Worm (Caenorhabditis elegans) whole organism, L2 larva: Measurements from ENCODE around the gene F38A1.6.

Source experiments
- F13H6.1 ChIP-seq: sonication (generic microtip); optimal IDR thresholded peaks from 2 replicates; lab custom pipeline; 2016; ENCODE audit warnings: missing genetic modification characterization, missing compliant biosample characterization
- R02D3.7 ChIP-seq: fragments of 150-350 bp; optimal IDR thresholded peaks from 2 replicates; lab custom pipeline; 2014; ENCODE audit warnings: missing biosample characterization, missing genetic modification characterization
- alr-1 ChIP-seq: fragments of 150-350 bp; optimal IDR thresholded peaks from 2 replicates; lab custom pipeline; 2014; ENCODE audit warnings: missing biosample characterization, missing genetic modification characterization
- ceh-16 ChIP-seq: fragments of 150-350 bp; optimal IDR thresholded peaks from 2 replicates; lab custom pipeline; 2014; ENCODE audit warnings: missing biosample characterization, missing genetic modification characterization
- lin-39 ChIP-seq: fragments of 150-350 bp; optimal IDR thresholded peaks from 2 replicates; lab custom pipeline; 2014; ENCODE audit warnings: missing biosample characterization, missing genetic modification reagents, missing genetic modification characterization
- mdl-1 ChIP-seq, 2 experiments: fragments of 150-350 bp in 1 of 2; sonication (generic microtip) in 1 of 2; optimal IDR thresholded peaks; 2 replicates each; lab custom pipeline; 2017; ENCODE audit warnings: missing biosample characterization in 2 of 2, missing genetic modification characterization in 2 of 2
- nhr-237 ChIP-seq: fragments of 150-350 bp; optimal IDR thresholded peaks from 2 replicates; lab custom pipeline; 2014; ENCODE audit warnings: missing biosample characterization, missing genetic modification characterization
- nhr-77 ChIP-seq: fragments of 150-350 bp; optimal IDR thresholded peaks from 2 replicates; lab custom pipeline; 2014; ENCODE audit warnings: missing biosample characterization, missing genetic modification characterization
- sma-9 ChIP-seq, 2 experiments: fragments of 150-350 bp in 1 of 2; sonication (generic microtip) in 1 of 2; optimal IDR thresholded peaks; 2 replicates each; lab custom pipeline; 2014 to 2016; ENCODE audit warnings: missing genetic modification characterization in 2 of 2, mild to moderate bottlenecking in 1 of 2, missing biosample characterization in 1 of 2, missing compliant biosample characterization in 1 of 2, missing genetic modification reagents in 1 of 2, moderate library complexity in 1 of 2
- unc-39 ChIP-seq: fragments of 150-350 bp; optimal IDR thresholded peaks from 2 replicates; lab custom pipeline; 2014; ENCODE audit warnings: missing biosample characterization, missing genetic modification characterization
- unc-62 ChIP-seq: fragments of 150-350 bp; optimal IDR thresholded peaks from 2 replicates; lab custom pipeline; 2014; ENCODE audit warnings: missing biosample characterization, missing genetic modification reagents, missing genetic modification characterization
- zag-1 ChIP-seq: fragments of 150-350 bp; optimal IDR thresholded peaks from 2 replicates; lab custom pipeline; 2014; ENCODE audit warnings: missing biosample characterization, missing genetic modification characterization
- ztf-4 ChIP-seq: fragments of 150-350 bp; optimal IDR thresholded peaks from 2 replicates; lab custom pipeline; 2014; ENCODE audit warnings: missing biosample characterization, missing genetic modification characterization

DNA sequence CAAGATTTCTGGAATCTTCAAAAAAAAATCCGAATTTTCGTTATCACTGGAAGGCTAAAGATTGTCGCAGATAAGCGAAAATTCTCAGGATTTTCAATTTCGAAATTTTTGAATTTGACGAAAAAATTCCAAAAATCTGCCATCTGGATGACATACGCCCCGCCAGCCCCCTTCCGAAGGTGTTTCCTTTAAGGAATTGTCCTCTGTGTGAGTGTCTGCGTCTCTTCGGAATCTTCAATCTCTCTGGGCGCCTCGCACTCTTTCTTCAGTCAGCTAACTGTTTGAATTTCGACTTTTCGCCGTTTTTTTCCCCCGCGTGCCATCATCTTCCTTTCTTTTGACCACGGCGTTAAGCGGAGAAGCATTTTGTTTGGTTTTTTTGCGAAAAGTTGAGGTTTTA is 34.9 kb downstream of the F38A1.6 start:
- TF ChIP-seq ztf-4 (tag; lab: Kevin White, UChicago) = no peak
- TF ChIP-seq alr-1 = no peak
- no peak for TF ChIP-seq nhr-237
- TF ChIP-seq nhr-77 (tag; lab: Kevin White, UChicago) = no peak
- no peak for TF ChIP-seq unc-39 (tag; lab: Kevin White, UChicago)
- TF ChIP-seq ceh-16 (tag; lab: Kevin White, UChicago) = no peak
- no peak for TF ChIP-seq F13H6.1 (tag; lab: Kevin White, UChicago)
- no peak for TF ChIP-seq R02D3.7 (tag; lab: Kevin White, UChicago)
- TF ChIP-seq zag-1 = no peak
- no peak for TF ChIP-seq unc-62 (GFP tag; lab: Kevin White, UChicago)
- no peak for TF ChIP-seq lin-39 (tag; lab: Kevin White, UChicago)
- no peak for TF ChIP-seq mdl-1 (tag; optimal IDR thresholded peaks at IDR 0.05; lab: Kevin White, UChicago)
- no peak for TF ChIP-seq sma-9 (GFP tag; optimal IDR thresholded peaks at IDR 0.05; lab: Kevin White, UChicago)
- no peak for TF ChIP-seq sma-9 (tag; optimal IDR thresholded peaks at IDR 0.05; lab: Kevin White, UChicago)
